Fruit fly (Drosophila melanogaster): ENCODE data around the gene CG16749.

- TF ChIP-seq dac (GFP tag; optimal IDR thresholded peaks at IDR 0.05) (no peak), dsx (GFP tag; optimal IDR thresholded peaks at IDR 0.05; ENCODE audit: poor library complexity, severe bottlenecking) (no peak), CG9139 (GFP tag; optimal IDR thresholded peaks at IDR 0.05) (no peak), CG6854 (GFP tag; optimal IDR thresholded peaks at IDR 0.05) (no peak), CG32006 (GFP tag; optimal IDR thresholded peaks at IDR 0.05) (no peak)
Measured at dm6 chr3R:9376789-9377188, 45.1 kb upstream of the CG16749 start.

Measured in whole organism, prepupa.